Worm (Caenorhabditis elegans) whole organism, mixed stage, embryonic: ENCODE measurements around the gene C34E7.3.

ENCODE experiments used
- ceh-39 ChIP-seq: fragments of 150-350 bp; optimal IDR thresholded peaks from 2 replicates; lab custom pipeline; 2014; ENCODE audit warnings: missing biosample characterization, missing genetic modification characterization
- elt-3 ChIP-seq: fragments of 150-350 bp; optimal IDR thresholded peaks from 2 replicates; lab custom pipeline; 2014; ENCODE audit warnings: missing biosample characterization, missing genetic modification characterization
- lin-13 ChIP-seq: fragments of 150-350 bp; optimal IDR thresholded peaks from 2 replicates; lab custom pipeline; 2014; ENCODE audit warnings: missing biosample characterization, missing genetic modification characterization
- lsy-2 ChIP-seq: fragments of 150-350 bp; optimal IDR thresholded peaks from 2 replicates; lab custom pipeline; 2014; ENCODE audit warnings: missing biosample characterization, missing genetic modification characterization
- nhr-28 ChIP-seq: fragments of 150-350 bp; optimal IDR thresholded peaks from 2 replicates; lab custom pipeline; 2014; ENCODE audit warnings: missing biosample characterization, missing genetic modification characterization
- unc-39 ChIP-seq: fragments of 150-350 bp; optimal IDR thresholded peaks from 2 replicates; lab custom pipeline; 2014; ENCODE audit warnings: missing biosample characterization, missing genetic modification characterization
- unc-62 ChIP-seq: fragments of 150-350 bp; optimal IDR thresholded peaks from 2 replicates; lab custom pipeline; 2014; ENCODE audit warnings: missing biosample characterization, missing genetic modification reagents, missing genetic modification characterization
- ztf-11 ChIP-seq: fragments of 150-350 bp; optimal IDR thresholded peaks from 2 replicates; lab custom pipeline; 2014; ENCODE audit warnings: missing biosample characterization, missing genetic modification characterization

DNA sequence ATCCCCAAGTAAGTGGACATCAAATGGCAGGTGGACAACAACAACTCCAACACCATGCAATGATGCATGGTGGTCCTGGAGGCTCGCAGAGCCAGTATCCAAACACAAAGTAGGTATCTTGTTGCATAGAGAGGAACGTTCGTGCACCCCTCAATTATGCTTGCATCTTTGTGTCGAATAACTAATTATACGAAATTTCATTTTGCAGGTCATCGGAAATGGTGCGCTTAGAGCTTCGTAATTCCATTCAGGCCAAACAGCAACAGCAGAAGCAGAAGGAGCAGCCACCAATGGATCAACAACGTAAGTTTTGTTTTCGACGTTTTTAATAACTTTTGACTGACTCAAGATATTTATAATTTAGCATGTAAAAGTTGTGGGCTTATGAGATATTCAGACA, 13.6 kb upstream of the C34E7.3 start:
- no peak for TF ChIP-seq lsy-2
- no peak for TF ChIP-seq ceh-39
- TF ChIP-seq elt-3 = no peak
- no peak for TF ChIP-seq unc-62 (GFP tag; lab: Kevin White, UChicago)
- TF ChIP-seq lin-13 (tag; lab: Kevin White, UChicago) = no peak
- TF ChIP-seq unc-39 (tag; lab: Kevin White, UChicago) = no peak
- no peak for TF ChIP-seq nhr-28
- TF ChIP-seq ztf-11 = no peak
